Fruit fly (Drosophila melanogaster) whole organism: ENCODE data around the gene CG15212.

ENCODE experiments used
- CG8478 ChIP-seq: fragments of >200 bp; optimal IDR thresholded peaks from 2 replicates; lab custom pipeline; 2018; ENCODE audit warnings: inconsistent platforms
- Dll ChIP-seq: fragments of >200 bp; optimal IDR thresholded peaks from 2 replicates; lab custom pipeline; 2017
- EcR ChIP-seq, 2 experiments: fragments of >200 bp; optimal IDR thresholded peaks; 2 replicates each; lab custom pipeline; 2017; ENCODE audit warnings: missing biosample characterization in 2 of 2, missing genetic modification characterization in 2 of 2, missing genetic modification reagents in 2 of 2
- pan ChIP-seq: fragments of >200 bp; optimal IDR thresholded peaks from 2 replicates; lab custom pipeline; 2017
- psq ChIP-seq: fragments of >200 bp; optimal IDR thresholded peaks from 2 replicates; lab custom pipeline; 2017

- TF ChIP-seq EcR (GFP tag; optimal IDR thresholded peaks at IDR 0.05; lab: Kevin White, UChicago) (no peak), CG8478 (lab: Kevin White, UChicago) (no peak), Dll (lab: Kevin White, UChicago) (no peak), pan (lab: Kevin White, UChicago) (no peak), psq (lab: Kevin White, UChicago) (no peak)
Observed at dm6 chr3L:5132966-5133365, 1.6 kb downstream of the CG15212 start, which contains the start of gene CG15213.
